Worm (Caenorhabditis elegans) whole organism, late embryonic: ENCODE results near the gene Y32G9B.1.

Source experiments
- C08G9.2 ChIP-seq: sonication (generic microtip); optimal IDR thresholded peaks from 2 replicates; lab custom pipeline; 2016; ENCODE audit warnings: mild to moderate bottlenecking, missing genetic modification characterization, moderate library complexity, missing compliant biosample characterization
- F13H6.1 ChIP-seq: sonication (generic microtip); optimal IDR thresholded peaks from 2 replicates; lab custom pipeline; 2016; ENCODE audit warnings: missing genetic modification characterization, missing compliant biosample characterization
- K02D7.2 ChIP-seq: sonication (generic microtip); optimal IDR thresholded peaks from 2 replicates; lab custom pipeline; 2017; ENCODE audit warnings: mild to moderate bottlenecking, missing genetic modification characterization, missing compliant biosample characterization
- Y22D7AL.16 ChIP-seq: sonication (generic microtip); optimal IDR thresholded peaks from 2 replicates; lab custom pipeline; 2016; ENCODE audit warnings: missing genetic modification characterization, missing compliant biosample characterization
- ahr-1 ChIP-seq: sonication (generic microtip); optimal IDR thresholded peaks from 2 replicates; lab custom pipeline; 2016; ENCODE audit warnings: missing genetic modification characterization, missing compliant biosample characterization
- ceh-14 ChIP-seq: sonication (generic microtip); optimal IDR thresholded peaks from 2 replicates; lab custom pipeline; 2016; ENCODE audit warnings: missing genotype, missing genetic modification characterization, missing compliant biosample characterization
- ceh-18 ChIP-seq: sonication (generic microtip); optimal IDR thresholded peaks from 2 replicates; lab custom pipeline; 2016; ENCODE audit warnings: missing genetic modification characterization, missing compliant biosample characterization
- ceh-2 ChIP-seq: sonication (generic microtip); optimal IDR thresholded peaks from 2 replicates; lab custom pipeline; 2016; ENCODE audit warnings: missing genotype, missing genetic modification characterization, missing compliant biosample characterization
- ceh-30 ChIP-seq: fragments of 150-350 bp; optimal IDR thresholded peaks from 2 replicates; lab custom pipeline; 2014; ENCODE audit warnings: missing biosample characterization, missing genetic modification characterization
- ceh-45 ChIP-seq: fragments of 200-800 bp; sonication (Bioruptor generic); IDR thresholded peaks from 2 replicates; pipeline ENCODE4 v1.3.6; 2022; ENCODE audit warnings: missing genetic modification reagents, missing genetic modification characterization, missing compliant biosample characterization
- ceh-48 ChIP-seq: sonication (generic microtip); optimal IDR thresholded peaks from 2 replicates; lab custom pipeline; 2016; ENCODE audit warnings: missing genetic modification characterization, inconsistent platforms, missing compliant biosample characterization
- ets-4 ChIP-seq: sonication (generic microtip); optimal IDR thresholded peaks from 2 replicates; lab custom pipeline; 2016; ENCODE audit warnings: missing genetic modification characterization, missing compliant biosample characterization
- eyg-1 ChIP-seq: sonication (generic microtip); optimal IDR thresholded peaks from 2 replicates; lab custom pipeline; 2016; ENCODE audit warnings: missing genotype, missing genetic modification characterization, missing compliant biosample characterization
- fax-1 ChIP-seq: sonication (generic microtip); optimal IDR thresholded peaks from 2 replicates; lab custom pipeline; 2016; ENCODE audit warnings: missing genotype, missing genetic modification characterization, missing compliant biosample characterization
- fkh-10 ChIP-seq: fragments of 150-350 bp; optimal IDR thresholded peaks from 2 replicates; lab custom pipeline; 2014; ENCODE audit warnings: missing biosample characterization, missing genetic modification reagents, missing genetic modification characterization
- hlh-13 ChIP-seq: fragments of 200-800 bp; sonication (Bioruptor generic); optimal IDR thresholded peaks from 2 replicates; lab custom pipeline; 2018; ENCODE audit warnings: mild to moderate bottlenecking, missing genetic modification characterization, missing compliant biosample characterization
- hlh-15 ChIP-seq: sonication (generic microtip); optimal IDR thresholded peaks from 2 replicates; lab custom pipeline; 2016; ENCODE audit warnings: missing genetic modification characterization, missing compliant biosample characterization
- hlh-30 ChIP-seq: sonication (generic microtip); optimal IDR thresholded peaks from 2 replicates; lab custom pipeline; 2017; ENCODE audit warnings: antibody characterized with exemption, missing genetic modification characterization, missing compliant biosample characterization; ENCODE audit not compliant: insufficient read depth
- hlh-8 ChIP-seq: sonication (generic microtip); optimal IDR thresholded peaks from 2 replicates; lab custom pipeline; 2016; ENCODE audit warnings: missing genotype, missing genetic modification characterization, missing compliant biosample characterization
- mec-3 ChIP-seq: sonication (generic microtip); optimal IDR thresholded peaks from 2 replicates; lab custom pipeline; 2016; ENCODE audit warnings: borderline replicate concordance, missing genetic modification characterization, missing compliant biosample characterization
- nhr-11 ChIP-seq: fragments of 150-350 bp; optimal IDR thresholded peaks from 2 replicates; lab custom pipeline; 2014; ENCODE audit warnings: missing biosample characterization, missing genetic modification characterization
- pag-3 ChIP-seq: sonication (generic microtip); optimal IDR thresholded peaks from 2 replicates; lab custom pipeline; 2016; ENCODE audit warnings: missing compliant biosample characterization, missing genetic modification characterization, borderline replicate concordance
- pqm-1 ChIP-seq: sonication (generic microtip); optimal IDR thresholded peaks from 2 replicates; lab custom pipeline; 2016; ENCODE audit warnings: missing genetic modification characterization, missing compliant biosample characterization
- pros-1 ChIP-seq: fragments of 150-350 bp; optimal IDR thresholded peaks from 2 replicates; lab custom pipeline; 2014; ENCODE audit warnings: missing biosample characterization, missing genetic modification reagents, missing genetic modification characterization
- ref-2 ChIP-seq: sonication (generic microtip); optimal IDR thresholded peaks from 2 replicates; lab custom pipeline; 2016; ENCODE audit warnings: missing genetic modification characterization, missing compliant biosample characterization
- rnt-1 ChIP-seq: sonication (generic microtip); optimal IDR thresholded peaks from 2 replicates; lab custom pipeline; 2016; ENCODE audit warnings: missing genetic modification characterization, missing compliant biosample characterization
- sdc-2 ChIP-seq: sonication (generic microtip); optimal IDR thresholded peaks from 2 replicates; lab custom pipeline; 2016; ENCODE audit warnings: missing genotype, missing genetic modification characterization, missing compliant biosample characterization
- sox-4 ChIP-seq: sonication (generic microtip); optimal IDR thresholded peaks from 2 replicates; lab custom pipeline; 2017; ENCODE audit warnings: mild to moderate bottlenecking, missing genetic modification characterization, inconsistent platforms, missing compliant biosample characterization
- syd-9 ChIP-seq: sonication (generic microtip); optimal IDR thresholded peaks from 2 replicates; lab custom pipeline; 2016; ENCODE audit warnings: mild to moderate bottlenecking, missing genetic modification characterization, moderate library complexity, missing compliant biosample characterization
- tbx-2 ChIP-seq: sonication (generic microtip); optimal IDR thresholded peaks from 2 replicates; lab custom pipeline; 2016; ENCODE audit warnings: missing genetic modification characterization, missing compliant biosample characterization
- tbx-7 ChIP-seq: sonication (generic microtip); optimal IDR thresholded peaks from 2 replicates; lab custom pipeline; 2016; ENCODE audit warnings: missing genotype, missing genetic modification characterization, missing compliant biosample characterization
- unc-3 ChIP-seq, 2 experiments: fragments of 200-800 bp in 1 of 2; sonication (Bioruptor generic) in 1 of 2; sonication (generic microtip) in 1 of 2; conservative IDR thresholded peaks in 1 of 2; optimal IDR thresholded peaks in 1 of 2; 2 replicates each; pipeline versions ENCODE4 v1.3.6 to Lab custom; 2016 to 2022; ENCODE audit warnings: missing compliant biosample characterization in 2 of 2, missing genetic modification characterization in 2 of 2, missing genetic modification reagents in 1 of 2
- unc-42 ChIP-seq: sonication (generic microtip); optimal IDR thresholded peaks from 2 replicates; lab custom pipeline; 2016; ENCODE audit warnings: missing genotype, missing genetic modification characterization, missing compliant biosample characterization
- unc-55 ChIP-seq: sonication (generic microtip); optimal IDR thresholded peaks from 2 replicates; lab custom pipeline; 2017; ENCODE audit warnings: missing biosample characterization, missing genetic modification reagents, missing genetic modification characterization
- unc-86 ChIP-seq: sonication (generic microtip); optimal IDR thresholded peaks from 2 replicates; lab custom pipeline; 2016; ENCODE audit warnings: missing genetic modification characterization, missing compliant biosample characterization
- zip-5 ChIP-seq: sonication (generic microtip); optimal IDR thresholded peaks from 2 replicates; lab custom pipeline; 2016; ENCODE audit warnings: missing genetic modification characterization, missing compliant biosample characterization

Y32G9B.1 gene

DNA sequence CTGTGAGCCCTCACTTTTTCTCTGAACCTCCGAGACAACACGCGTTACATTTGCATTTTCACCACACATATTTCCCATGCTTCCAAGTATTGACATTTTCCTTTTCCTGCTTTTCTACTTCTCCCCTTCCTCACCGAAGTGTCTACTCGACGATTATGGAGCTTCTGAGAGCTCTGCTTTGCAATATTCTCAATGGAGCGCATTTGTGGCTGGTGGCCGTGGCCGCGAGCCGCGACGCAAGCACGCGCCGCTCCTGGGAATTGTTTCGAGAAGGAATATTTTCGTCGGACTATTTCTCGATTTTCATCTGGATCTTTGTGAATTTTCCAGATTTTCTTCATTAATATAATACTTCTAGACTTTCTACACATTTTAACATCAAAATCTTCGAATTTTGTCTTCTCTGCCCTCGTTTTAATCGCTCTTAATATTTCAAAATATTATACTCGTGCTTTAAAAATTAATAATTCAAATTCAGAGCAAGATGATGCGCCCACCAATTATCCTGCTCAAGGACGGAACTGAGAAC is 42.0 kb upstream of the Y32G9B.1 start, which contains the start of the genes T10B5.4 and cct-7 (continued):
- TF ChIP-seq C08G9.2 (peak; percentile 78), pros-1 (tag; lab: Kevin White, UChicago) (peak; percentile 61), pqm-1 (tag; lab: Kevin White, UChicago) (peak; percentile 55), eyg-1 (peak; percentile 66), mec-3 (tag; lab: Kevin White, UChicago) (no peak), tbx-7 (tag; lab: Kevin White, UChicago) (peak; percentile 64), unc-86 (tag; lab: Kevin White, UChicago) (peak; percentile 61), hlh-30 (tag; lab: Kevin White, UChicago) (peak; percentile 81), hlh-15 (tag; lab: Kevin White, UChicago) (no peak), hlh-13 (GFP tag; lab: Kevin White, UChicago) (no peak), ref-2 (tag; lab: Kevin White, UChicago) (peak; percentile 70), unc-42 (tag; lab: Kevin White, UChicago) (peak; percentile 88), hlh-8 (tag; lab: Kevin White, UChicago) (peak; percentile 57), unc-3 (GFP tag; conservative IDR thresholded peaks at IDR 0.05; lab: Robert Waterston, UW) (no peak), unc-3 (tag; optimal IDR thresholded peaks at IDR 0.05; lab: Kevin White, UChicago) (peak; percentile 54), Y22D7AL.16 (no peak), rnt-1 (tag; lab: Kevin White, UChicago) (peak; percentile 80), syd-9 (tag; lab: Kevin White, UChicago) (peak; percentile 67), ets-4 (peak; percentile 92), sox-4 (no peak), sdc-2 (no peak), unc-55 (peak; percentile 53), K02D7.2 (tag; lab: Kevin White, UChicago) (no peak), fax-1 (tag; lab: Kevin White, UChicago) (peak; percentile 10), ceh-18 (tag; lab: Kevin White, UChicago) (peak; percentile 87), ceh-14 (peak; percentile 93), ceh-2 (tag; lab: Kevin White, UChicago) (peak; percentile 88), zip-5 (peak; percentile 20), ceh-45 (GFP tag; lab: Robert Waterston, UW) (no peak), ahr-1 (peak; percentile 33), fkh-10 (GFP tag; lab: Kevin White, UChicago) (peak; percentile 63), ceh-48 (tag; lab: Kevin White, UChicago) (peak; percentile 86)

- TF ChIP-seq pros-1 (tag; lab: Kevin White, UChicago) (no peak), pag-3 (tag; lab: Kevin White, UChicago) (no peak), tbx-2 (tag; lab: Kevin White, UChicago) (no peak), ceh-14 (no peak), nhr-11 (tag; lab: Kevin White, UChicago) (no peak), F13H6.1 (tag; lab: Kevin White, UChicago) (no peak), ets-4 (no peak), hlh-30 (tag; lab: Kevin White, UChicago) (no peak), rnt-1 (tag; lab: Kevin White, UChicago) (no peak), sdc-2 (no peak), ceh-30 (tag; lab: Kevin White, UChicago) (no peak)
Observed at ce11 chrV:1870515-1870940, 40.7 kb upstream of the Y32G9B.1 start.

- TF ChIP-seq ref-2 (tag; lab: Kevin White, UChicago) (no peak), eyg-1 (no peak), rnt-1 (tag; lab: Kevin White, UChicago) (no peak), ceh-18 (tag; lab: Kevin White, UChicago) (no peak), Y22D7AL.16 (no peak), unc-3 (GFP tag; conservative IDR thresholded peaks at IDR 0.05; lab: Robert Waterston, UW) (no peak), unc-3 (tag; optimal IDR thresholded peaks at IDR 0.05; lab: Kevin White, UChicago) (no peak)
- TF ChIP-seq, all 69 proteins: peak for 0
Observed at ce11 chrV:1869682-1870081, 39.8 kb upstream of the Y32G9B.1 start, which contains the start of gene T10B5.3. Gene T10B5.3, minus strand, starts transcription at chrV:1869782.
